Worm (Caenorhabditis elegans) whole organism, L2 larva: ENCODE results near the gene slcf-2.

ENCODE experiments used
- F13H6.1 ChIP-seq: sonication (generic microtip); optimal IDR thresholded peaks from 2 replicates; lab custom pipeline; 2016; ENCODE audit warnings: missing genetic modification characterization, missing compliant biosample characterization
- R02D3.7 ChIP-seq: fragments of 150-350 bp; optimal IDR thresholded peaks from 2 replicates; lab custom pipeline; 2014; ENCODE audit warnings: missing biosample characterization, missing genetic modification characterization
- Y55F3AM.14 ChIP-seq: fragments of 200-800 bp; sonication (Bioruptor generic); optimal IDR thresholded peaks from 2 replicates; lab custom pipeline; 2018; ENCODE audit warnings: mild to moderate bottlenecking, missing genetic modification characterization, missing compliant biosample characterization
- ZK546.5 ChIP-seq: sonication (generic microtip); optimal IDR thresholded peaks from 2 replicates; lab custom pipeline; 2017; ENCODE audit warnings: missing biosample characterization, missing genetic modification characterization
- alr-1 ChIP-seq: fragments of 150-350 bp; optimal IDR thresholded peaks from 2 replicates; lab custom pipeline; 2014; ENCODE audit warnings: missing biosample characterization, missing genetic modification characterization
- ama-1 ChIP-seq: fragments of 150-350 bp; optimal IDR thresholded peaks from 2 replicates; lab custom pipeline; 2018; ENCODE audit warnings: inconsistent platforms
- ceh-82 ChIP-seq: fragments of 150-350 bp; optimal IDR thresholded peaks from 2 replicates; lab custom pipeline; 2014; ENCODE audit warnings: missing biosample characterization, missing genetic modification characterization
- crh-2 ChIP-seq: sonication (generic microtip); optimal IDR thresholded peaks from 2 replicates; lab custom pipeline; 2017; ENCODE audit warnings: missing biosample characterization, missing genetic modification characterization
- egl-27 ChIP-seq: sonication (generic microtip); optimal IDR thresholded peaks from 3 replicates; lab custom pipeline; 2017; ENCODE audit warnings: missing biosample characterization, missing genetic modification reagents, missing genetic modification characterization
- elt-1 ChIP-seq: fragments of 150-350 bp; optimal IDR thresholded peaks from 2 replicates; lab custom pipeline; 2014; ENCODE audit warnings: missing biosample characterization, missing genetic modification characterization
- elt-3 ChIP-seq: sonication (generic microtip); optimal IDR thresholded peaks from 2 replicates; lab custom pipeline; 2017; ENCODE audit warnings: missing biosample characterization, missing genetic modification characterization
- fos-1 ChIP-seq: fragments of 150-350 bp; optimal IDR thresholded peaks from 2 replicates; lab custom pipeline; 2014; ENCODE audit warnings: missing biosample characterization, missing genetic modification characterization
- lin-11 ChIP-seq: fragments of 150-350 bp; sonication (generic microtip); optimal IDR thresholded peaks from 2 replicates; lab custom pipeline; 2014; ENCODE audit warnings: missing biosample characterization, missing genetic modification characterization, inconsistent platforms, mixed read lengths
- lin-13 ChIP-seq: fragments of 150-350 bp; optimal IDR thresholded peaks from 2 replicates; lab custom pipeline; 2014; ENCODE audit warnings: missing biosample characterization, missing genetic modification reagents, missing genetic modification characterization
- lin-39 ChIP-seq: fragments of 150-350 bp; optimal IDR thresholded peaks from 2 replicates; lab custom pipeline; 2014; ENCODE audit warnings: missing biosample characterization, missing genetic modification reagents, missing genetic modification characterization
- mab-5 ChIP-seq: fragments of 150-350 bp; optimal IDR thresholded peaks from 2 replicates; lab custom pipeline; 2014; ENCODE audit warnings: missing biosample characterization, missing genetic modification characterization
- mbf-1 ChIP-seq: sonication (generic microtip); optimal IDR thresholded peaks from 2 replicates; lab custom pipeline; 2017; ENCODE audit warnings: missing biosample characterization, missing genetic modification characterization
- mdl-1 ChIP-seq, 2 experiments: fragments of 150-350 bp in 1 of 2; sonication (generic microtip) in 1 of 2; optimal IDR thresholded peaks; 2 replicates each; lab custom pipeline; 2017; ENCODE audit warnings: missing biosample characterization in 2 of 2, missing genetic modification characterization in 2 of 2
- nhr-11 ChIP-seq: fragments of 150-350 bp; optimal IDR thresholded peaks from 2 replicates; lab custom pipeline; 2014; ENCODE audit warnings: missing biosample characterization, missing genetic modification characterization
- nhr-12 ChIP-seq: fragments of 150-350 bp; optimal IDR thresholded peaks from 2 replicates; lab custom pipeline; 2014; ENCODE audit warnings: missing biosample characterization, missing genetic modification characterization
- nhr-21 ChIP-seq: fragments of 150-350 bp; optimal IDR thresholded peaks from 2 replicates; lab custom pipeline; 2014; ENCODE audit warnings: missing biosample characterization, missing genetic modification characterization
- nhr-237 ChIP-seq: fragments of 150-350 bp; optimal IDR thresholded peaks from 2 replicates; lab custom pipeline; 2014; ENCODE audit warnings: missing biosample characterization, missing genetic modification characterization
- nhr-25 ChIP-seq: fragments of 150-350 bp; sonication (generic microtip); optimal IDR thresholded peaks from 3 replicates; lab custom pipeline; 2014; ENCODE audit warnings: missing biosample characterization, missing genetic modification characterization
- nhr-6 ChIP-seq: fragments of 150-350 bp; optimal IDR thresholded peaks from 2 replicates; lab custom pipeline; 2014; ENCODE audit warnings: missing biosample characterization, missing genetic modification characterization
- nhr-77 ChIP-seq: fragments of 150-350 bp; optimal IDR thresholded peaks from 2 replicates; lab custom pipeline; 2014; ENCODE audit warnings: missing biosample characterization, missing genetic modification characterization
- sem-4 ChIP-seq: fragments of 150-350 bp; optimal IDR thresholded peaks from 2 replicates; lab custom pipeline; 2014; ENCODE audit warnings: missing biosample characterization, missing genetic modification reagents, missing genetic modification characterization
- sma-9 ChIP-seq, 2 experiments: fragments of 150-350 bp in 1 of 2; sonication (generic microtip) in 1 of 2; optimal IDR thresholded peaks; 2 replicates each; lab custom pipeline; 2014 to 2016; ENCODE audit warnings: missing genetic modification characterization in 2 of 2, mild to moderate bottlenecking in 1 of 2, missing biosample characterization in 1 of 2, missing compliant biosample characterization in 1 of 2, missing genetic modification reagents in 1 of 2, moderate library complexity in 1 of 2
- snpc-4 ChIP-seq: fragments of 150-350 bp; optimal IDR thresholded peaks from 2 replicates; lab custom pipeline; 2014; ENCODE audit warnings: missing biosample characterization, missing genetic modification characterization
- unc-62 ChIP-seq: fragments of 150-350 bp; optimal IDR thresholded peaks from 2 replicates; lab custom pipeline; 2014; ENCODE audit warnings: missing biosample characterization, missing genetic modification reagents, missing genetic modification characterization
- ztf-1 ChIP-seq: fragments of 200-800 bp; sonication (Bioruptor generic); conservative IDR thresholded peaks from 2 replicates; pipeline ENCODE4 v1.3.6; 2022; ENCODE audit warnings: missing genetic modification characterization, missing compliant biosample characterization
- ztf-11 ChIP-seq: sonication (generic microtip); optimal IDR thresholded peaks from 2 replicates; lab custom pipeline; 2017; ENCODE audit warnings: missing biosample characterization, missing genetic modification characterization
- ztf-4 ChIP-seq: fragments of 150-350 bp; optimal IDR thresholded peaks from 2 replicates; lab custom pipeline; 2014; ENCODE audit warnings: missing biosample characterization, missing genetic modification characterization

slcf-2 gene

ce11 chrX:3401701-3402100 is 8.0 kb downstream of the slcf-2 start, which contains the start of gene C04F6.9:
Gene C04F6.9 (plus strand): TSS chrX:3402001.
- TF ChIP-seq F13H6.1 (tag; lab: Kevin White, UChicago) (no peak), lin-13 (GFP tag; lab: Kevin White, UChicago) (no peak), nhr-25 (tag; lab: Kevin White, UChicago) (no peak), lin-11 (tag; lab: Kevin White, UChicago) (no peak), ztf-11 (tag; lab: Kevin White, UChicago) (no peak), nhr-237 (tag; lab: Kevin White, UChicago) (no peak), elt-1 (tag; lab: Kevin White, UChicago) (no peak), ztf-1 (GFP tag; lab: Robert Waterston, UW) (no peak), nhr-21 (no peak), elt-3 (tag; lab: Kevin White, UChicago) (no peak), ceh-82 (tag; lab: Kevin White, UChicago) (no peak), ama-1 (lab: Kevin White, UChicago) (no peak), snpc-4 (tag; lab: Kevin White, UChicago) (no peak), fos-1 (tag; lab: Kevin White, UChicago) (no peak), ztf-4 (no peak), mbf-1 (tag; lab: Kevin White, UChicago) (no peak), mdl-1 (tag; optimal IDR thresholded peaks at IDR 0.05; lab: Kevin White, UChicago) (no peak), egl-27 (no peak), sem-4 (tag; lab: Kevin White, UChicago) (no peak), unc-62 (GFP tag; lab: Kevin White, UChicago) (no peak)
- TF ChIP-seq, all 48 proteins: peak for 0

- TF ChIP-seq lin-13 (GFP tag; lab: Kevin White, UChicago), result no peak
- no peak for TF ChIP-seq Y55F3AM.14 (GFP tag; lab: Kevin White, UChicago)
- no peak for TF ChIP-seq ZK546.5
- TF ChIP-seq sma-9 (GFP tag; optimal IDR thresholded peaks at IDR 0.05; lab: Kevin White, UChicago), result no peak
- no peak for TF ChIP-seq sma-9 (tag; optimal IDR thresholded peaks at IDR 0.05; lab: Kevin White, UChicago)
- TF ChIP-seq unc-62 (GFP tag; lab: Kevin White, UChicago), result no peak
- TF ChIP-seq ztf-1 (GFP tag; lab: Robert Waterston, UW), result no peak
- no peak for TF ChIP-seq mdl-1 (tag; optimal IDR thresholded peaks at IDR 0.05; lab: Kevin White, UChicago)
- no peak for TF ChIP-seq ztf-4
- TF ChIP-seq alr-1 (tag; lab: Kevin White, UChicago), result no peak
- no peak for TF ChIP-seq nhr-11 (tag; lab: Kevin White, UChicago)
- TF ChIP-seq lin-39 (tag; lab: Kevin White, UChicago), result no peak
- TF ChIP-seq, all 48 proteins: peak for 0
Measured at ce11 chrX:3403195-3403594, 9.5 kb downstream of the slcf-2 start, which contains the start of gene vit-5. Gene vit-5 (plus strand): TSS chrX:3403471.

- TF ChIP-seq Y55F3AM.14 (GFP tag; lab: Kevin White, UChicago) (no peak), ama-1 (lab: Kevin White, UChicago) (no peak), nhr-6 (no peak)
Measured at ce11 chrX:3408717-3409303, 15.1 kb downstream of the slcf-2 start.

- TF ChIP-seq R02D3.7 (no peak), fos-1 (tag; lab: Kevin White, UChicago) (peak; percentile 33), nhr-11 (tag; lab: Kevin White, UChicago) (no peak), F13H6.1 (tag; lab: Kevin White, UChicago) (peak; percentile 29), egl-27 (no peak), mbf-1 (tag; lab: Kevin White, UChicago) (no peak), ztf-4 (no peak)
- TF ChIP-seq, all 48 proteins: peak for 2
Measured at ce11 chrX:3411565-3412022, 17.9 kb downstream of the slcf-2 start, which contains the start of gene unc-78. Gene unc-78 (minus strand): TSS chrX:3411615.

ce11 chrX:3414660-3415144 is 21.0 kb downstream of the slcf-2 start, which contains the start of gene dhs-27:
Gene dhs-27 (minus strand): TSS chrX:3414710.
- TF ChIP-seq elt-1 (tag; lab: Kevin White, UChicago), result no peak
- TF ChIP-seq nhr-25 (tag; lab: Kevin White, UChicago), result peak; percentile 37
- TF ChIP-seq, all 48 proteins: peak for 1

ce11 chrX:3416063-3416462 is 22.4 kb downstream of the slcf-2 start:
- TF ChIP-seq sma-9 (GFP tag; optimal IDR thresholded peaks at IDR 0.05; lab: Kevin White, UChicago) (no peak), sma-9 (tag; optimal IDR thresholded peaks at IDR 0.05; lab: Kevin White, UChicago) (no peak), mab-5 (tag; lab: Kevin White, UChicago) (no peak), lin-39 (tag; lab: Kevin White, UChicago) (no peak), nhr-77 (tag; lab: Kevin White, UChicago) (no peak), nhr-6 (no peak), unc-62 (GFP tag; lab: Kevin White, UChicago) (no peak), crh-2 (no peak), sem-4 (tag; lab: Kevin White, UChicago) (no peak), nhr-12 (tag; lab: Kevin White, UChicago) (no peak), elt-3 (tag; lab: Kevin White, UChicago) (no peak)
